Worm (Caenorhabditis elegans) whole organism, early embryonic: ENCODE results near the gene swsn-3.

ENCODE experiments used
- B0310.2 ChIP-seq: sonication (generic microtip); optimal IDR thresholded peaks from 2 replicates; lab custom pipeline; 2016; ENCODE audit warnings: mild to moderate bottlenecking, missing genetic modification characterization, missing compliant biosample characterization
- F13C5.2 ChIP-seq: sonication (generic microtip); optimal IDR thresholded peaks from 2 replicates; lab custom pipeline; 2017; ENCODE audit warnings: mild to moderate bottlenecking, missing genetic modification characterization, inconsistent platforms, missing compliant biosample characterization
- aly-1 ChIP-seq: sonication (generic microtip); optimal IDR thresholded peaks from 2 replicates; lab custom pipeline; 2016; ENCODE audit warnings: missing genetic modification characterization, missing compliant biosample characterization
- ama-1 ChIP-seq: fragments of 150-350 bp; optimal IDR thresholded peaks from 2 replicates; lab custom pipeline; 2014
- ceh-13 ChIP-seq: fragments of 200-800 bp; sonication (Bioruptor generic); optimal IDR thresholded peaks from 2 replicates; lab custom pipeline; 2018; ENCODE audit warnings: mild to moderate bottlenecking, missing genetic modification characterization, missing compliant biosample characterization
- ceh-36 ChIP-seq: sonication (generic microtip); optimal IDR thresholded peaks from 2 replicates; lab custom pipeline; 2016; ENCODE audit warnings: missing genetic modification characterization, inconsistent platforms, missing compliant biosample characterization
- flt-1 ChIP-seq: fragments of 200-800 bp; sonication (Bioruptor generic); IDR thresholded peaks from 2 replicates; pipeline ENCODE4 v1.3.6; 2022; ENCODE audit warnings: missing genetic modification characterization, missing compliant biosample characterization
- hmbx-1 ChIP-seq: sonication (generic microtip); optimal IDR thresholded peaks from 2 replicates; lab custom pipeline; 2016; ENCODE audit warnings: mild to moderate bottlenecking, missing genetic modification characterization, missing compliant biosample characterization
- tbx-37 ChIP-seq: fragments of 200-800 bp; sonication (Bioruptor generic); conservative IDR thresholded peaks from 2 replicates; pipeline ENCODE4 v1.3.6; 2022; ENCODE audit warnings: missing genetic modification reagents, missing genetic modification characterization, missing compliant biosample characterization
- tra-4 ChIP-seq: sonication (generic microtip); optimal IDR thresholded peaks from 2 replicates; lab custom pipeline; 2017; ENCODE audit warnings: missing genetic modification characterization, missing compliant biosample characterization

ce11 chrIII:2724992-2725220, 43.6 kb downstream of the swsn-3 start, which contains the start of gene Y71H2AM.11:
- TF ChIP-seq flt-1 (GFP tag; lab: Robert Waterston, UW) (no peak), aly-1 (tag; lab: Kevin White, UChicago) (no peak), tra-4 (no peak), ama-1 (lab: Kevin White, UChicago) (no peak), ceh-36 (tag; lab: Kevin White, UChicago) (no peak), ceh-13 (GFP tag; lab: Kevin White, UChicago) (no peak), B0310.2 (tag; lab: Kevin White, UChicago) (no peak), F13C5.2 (tag; lab: Kevin White, UChicago) (no peak), tbx-37 (GFP tag; lab: Robert Waterston, UW) (no peak), hmbx-1 (tag; lab: Kevin White, UChicago) (no peak)
